Worm (Caenorhabditis elegans): ENCODE data around the gene clec-61.

ce11 chrII:10483860-10484259, 6.5 kb downstream of the clec-61 start:
- TF ChIP-seq ref-1 (GFP tag; conservative IDR thresholded peaks at IDR 0.05), result no peak
- TF ChIP-seq ztf-23 (GFP tag; IDR thresholded peaks at IDR 0.05), result no peak
- no peak for TF ChIP-seq med-1 (GFP tag; optimal IDR thresholded peaks at IDR 0.05; ENCODE audit: insufficient read depth)
- TF ChIP-seq ztf-29 (GFP tag; IDR thresholded peaks at IDR 0.05), result no peak
- TF ChIP-seq klf-2 (GFP tag; conservative IDR thresholded peaks at IDR 0.05), result no peak
- no peak for TF ChIP-seq flt-1 (GFP tag; IDR thresholded peaks at IDR 0.05)

Data from whole organism, midembryonic.